Worm (Caenorhabditis elegans) whole organism, L3 larva: ENCODE measurements around the gene moe-3.

Source experiments
- R02D3.7 ChIP-seq: fragments of 150-350 bp; optimal IDR thresholded peaks from 2 replicates; lab custom pipeline; 2014; ENCODE audit warnings: missing biosample characterization, missing genetic modification characterization
- ZK546.5 ChIP-seq: sonication (generic microtip); optimal IDR thresholded peaks from 2 replicates; lab custom pipeline; 2017; ENCODE audit warnings: missing biosample characterization, missing genetic modification characterization
- aly-2 ChIP-seq: fragments of 150-350 bp; optimal IDR thresholded peaks from 2 replicates; lab custom pipeline; 2014; ENCODE audit warnings: missing biosample characterization, missing genetic modification characterization
- ama-1 ChIP-seq: fragments of 150-350 bp; optimal IDR thresholded peaks from 2 replicates; lab custom pipeline; 2018
- ceh-16 ChIP-seq: sonication (generic microtip); optimal IDR thresholded peaks from 2 replicates; lab custom pipeline; 2017; ENCODE audit warnings: missing biosample characterization, missing genetic modification characterization
- ceh-28 ChIP-seq: fragments of 150-350 bp; optimal IDR thresholded peaks from 2 replicates; lab custom pipeline; 2014; ENCODE audit warnings: missing biosample characterization, missing genetic modification reagents, missing genetic modification characterization
- ceh-82 ChIP-seq: fragments of 150-350 bp; optimal IDR thresholded peaks from 2 replicates; lab custom pipeline; 2014; ENCODE audit warnings: missing biosample characterization, missing genetic modification characterization
- ceh-9 ChIP-seq: sonication (generic microtip); optimal IDR thresholded peaks from 2 replicates; lab custom pipeline; 2018; ENCODE audit warnings: missing biosample characterization, missing genetic modification characterization
- daf-12 ChIP-seq: fragments of 150-350 bp; optimal IDR thresholded peaks from 2 replicates; lab custom pipeline; 2014; ENCODE audit warnings: missing biosample characterization, missing genetic modification reagents, missing genetic modification characterization
- egl-27 ChIP-seq: sonication (generic microtip); optimal IDR thresholded peaks from 4 replicates; lab custom pipeline; 2017; ENCODE audit warnings: missing biosample characterization, missing genetic modification reagents, missing genetic modification characterization
- elt-1 ChIP-seq: fragments of 150-350 bp; optimal IDR thresholded peaks from 2 replicates; lab custom pipeline; 2014; ENCODE audit warnings: missing biosample characterization, missing genetic modification characterization
- elt-2 ChIP-seq: sonication (generic microtip); optimal IDR thresholded peaks from 2 replicates; lab custom pipeline; 2016; ENCODE audit warnings: missing genetic modification reagents, mild to moderate bottlenecking, missing genetic modification characterization, missing compliant biosample characterization
- elt-3 ChIP-seq, 3 experiments: fragments of 150-350 bp in 1 of 3; sonication (generic microtip) in 2 of 3; optimal IDR thresholded peaks; 2 replicates in 2 of 3; 4 replicates in 1 of 3; lab custom pipeline; 2014 to 2017; ENCODE audit warnings: missing biosample characterization in 3 of 3, missing genetic modification characterization in 3 of 3
- eor-1 ChIP-seq, 2 experiments: fragments of 150-350 bp; optimal IDR thresholded peaks; 2 replicates each; lab custom pipeline; 2014 to 2018; ENCODE audit warnings: missing biosample characterization in 2 of 2, missing genetic modification characterization in 2 of 2
- fkh-10 ChIP-seq: sonication (generic microtip); optimal IDR thresholded peaks from 2 replicates; lab custom pipeline; 2017; ENCODE audit warnings: missing biosample characterization, missing genetic modification reagents, missing genetic modification characterization
- fkh-2 ChIP-seq: fragments of 150-350 bp; optimal IDR thresholded peaks from 2 replicates; lab custom pipeline; 2014; ENCODE audit warnings: missing biosample characterization, missing genetic modification reagents, missing genetic modification characterization
- fos-1 ChIP-seq: fragments of 150-350 bp; optimal IDR thresholded peaks from 2 replicates; lab custom pipeline; 2014; ENCODE audit warnings: missing biosample characterization, missing genetic modification characterization
- hmg-11 ChIP-seq: sonication (generic microtip); optimal IDR thresholded peaks from 2 replicates; lab custom pipeline; 2016; ENCODE audit warnings: missing genetic modification characterization, missing compliant biosample characterization
- jun-1 ChIP-seq: fragments of 150-350 bp; optimal IDR thresholded peaks from 2 replicates; lab custom pipeline; 2014; ENCODE audit warnings: missing biosample characterization, missing genetic modification reagents, missing genetic modification characterization
- lin-15B ChIP-seq: fragments of 150-350 bp; optimal IDR thresholded peaks from 2 replicates; lab custom pipeline; 2014; ENCODE audit warnings: missing biosample characterization, missing genetic modification characterization
- lin-39 ChIP-seq: fragments of 150-350 bp; optimal IDR thresholded peaks from 2 replicates; lab custom pipeline; 2018; ENCODE audit warnings: missing biosample characterization, missing genetic modification reagents, missing genetic modification characterization
- mdl-1 ChIP-seq: fragments of 150-350 bp; optimal IDR thresholded peaks from 2 replicates; lab custom pipeline; 2014; ENCODE audit warnings: missing biosample characterization, missing genetic modification characterization
- mml-1 ChIP-seq: fragments of 150-350 bp; sonication (generic microtip); optimal IDR thresholded peaks from 3 replicates; lab custom pipeline; 2014; ENCODE audit warnings: missing biosample characterization, missing genetic modification characterization
- nfya-1 ChIP-seq: sonication (generic microtip); optimal IDR thresholded peaks from 2 replicates; lab custom pipeline; 2017; ENCODE audit warnings: missing genetic modification characterization, mild to moderate bottlenecking, missing compliant biosample characterization, antibody characterized with exemption, moderate library complexity; ENCODE audit not compliant: insufficient read depth
- nhr-11 ChIP-seq: fragments of 150-350 bp; optimal IDR thresholded peaks from 2 replicates; lab custom pipeline; 2014; ENCODE audit warnings: missing biosample characterization, missing genetic modification characterization
- nhr-12 ChIP-seq: fragments of 150-350 bp; optimal IDR thresholded peaks from 2 replicates; lab custom pipeline; 2014; ENCODE audit warnings: missing biosample characterization, missing genetic modification characterization
- nhr-23 ChIP-seq: fragments of 150-350 bp; optimal IDR thresholded peaks from 2 replicates; lab custom pipeline; 2014; ENCODE audit warnings: missing biosample characterization, missing genetic modification reagents, missing genetic modification characterization
- nhr-237 ChIP-seq: fragments of 150-350 bp; optimal IDR thresholded peaks from 2 replicates; lab custom pipeline; 2014; ENCODE audit warnings: missing biosample characterization, missing genetic modification characterization
- nhr-25 ChIP-seq: sonication (generic microtip); optimal IDR thresholded peaks from 2 replicates; lab custom pipeline; 2017; ENCODE audit warnings: missing biosample characterization, missing genetic modification characterization
- nhr-28 ChIP-seq: fragments of 150-350 bp; optimal IDR thresholded peaks from 2 replicates; lab custom pipeline; 2014; ENCODE audit warnings: missing biosample characterization, missing genetic modification characterization
- nhr-43 ChIP-seq: sonication (generic microtip); optimal IDR thresholded peaks from 2 replicates; lab custom pipeline; 2016; ENCODE audit warnings: mild to moderate bottlenecking, missing genetic modification characterization, missing compliant biosample characterization; ENCODE audit not compliant: poor library complexity, severe bottlenecking
- nhr-67 ChIP-seq: fragments of 150-350 bp; optimal IDR thresholded peaks from 2 replicates; lab custom pipeline; 2014; ENCODE audit warnings: missing biosample characterization, missing genetic modification characterization
- nhr-76 ChIP-seq: fragments of 150-350 bp; sonication (generic microtip); optimal IDR thresholded peaks from 5 replicates; lab custom pipeline; 2014; ENCODE audit warnings: missing biosample characterization, missing genetic modification characterization
- nhr-77 ChIP-seq: fragments of 150-350 bp; optimal IDR thresholded peaks from 2 replicates; lab custom pipeline; 2014; ENCODE audit warnings: missing biosample characterization, missing genetic modification characterization
- pha-4 ChIP-seq: fragments of 150-350 bp; optimal IDR thresholded peaks from 2 replicates; lab custom pipeline; 2014; ENCODE audit warnings: missing biosample characterization, missing genetic modification reagents, missing genetic modification characterization
- pqm-1 ChIP-seq: fragments of 150-350 bp; optimal IDR thresholded peaks from 2 replicates; lab custom pipeline; 2017; ENCODE audit warnings: missing biosample characterization, missing genetic modification characterization, inconsistent platforms
- sea-2 ChIP-seq: fragments of 150-350 bp; sonication (generic microtip); optimal IDR thresholded peaks from 4 replicates; lab custom pipeline; 2014; ENCODE audit warnings: missing biosample characterization, missing genetic modification reagents, missing genetic modification characterization
- skn-1 ChIP-seq: fragments of 150-350 bp; optimal IDR thresholded peaks from 2 replicates; lab custom pipeline; 2014; ENCODE audit warnings: missing biosample characterization, missing genetic modification characterization
- snpc-4 ChIP-seq: fragments of 150-350 bp; optimal IDR thresholded peaks from 2 replicates; lab custom pipeline; 2014; ENCODE audit warnings: missing biosample characterization, missing genetic modification characterization
- tbx-2 ChIP-seq: sonication (generic microtip); optimal IDR thresholded peaks from 2 replicates; lab custom pipeline; 2016; ENCODE audit warnings: mild to moderate bottlenecking, missing genetic modification characterization, missing compliant biosample characterization
- unc-39 ChIP-seq: sonication (generic microtip); optimal IDR thresholded peaks from 4 replicates; lab custom pipeline; 2017; ENCODE audit warnings: missing biosample characterization, missing genetic modification characterization
- unc-62 ChIP-seq: fragments of 150-350 bp; sonication (generic microtip); optimal IDR thresholded peaks from 4 replicates; lab custom pipeline; 2014; ENCODE audit warnings: missing biosample characterization, missing genetic modification reagents, missing genetic modification characterization
- zag-1 ChIP-seq: fragments of 150-350 bp; optimal IDR thresholded peaks from 2 replicates; lab custom pipeline; 2014; ENCODE audit warnings: missing biosample characterization, missing genetic modification characterization
- ztf-4 ChIP-seq: fragments of 150-350 bp; optimal IDR thresholded peaks from 2 replicates; lab custom pipeline; 2014; ENCODE audit warnings: missing biosample characterization, missing genetic modification characterization

The moe-3 gene

ce11 chrII:13189363-13189762 is 23.8 kb upstream of the moe-3 start (continued):
- peak; percentile 8 for TF ChIP-seq snpc-4 (tag; lab: Kevin White, UChicago)

ce11 chrII:13188084-13188483 is 22.6 kb upstream of the moe-3 start:
- TF ChIP-seq mml-1 (tag; lab: Kevin White, UChicago): no peak
- no peak for TF ChIP-seq eor-1 (tag; optimal IDR thresholded peaks at IDR 0.05; lab: Kevin White, UChicago)
- no peak for TF ChIP-seq fkh-2 (tag; lab: Kevin White, UChicago)
- no peak for TF ChIP-seq ZK546.5 (tag; lab: Kevin White, UChicago)
- TF ChIP-seq nhr-77 (tag; lab: Kevin White, UChicago): no peak
- no peak for TF ChIP-seq ceh-9 (tag; lab: Kevin White, UChicago)
- no peak for TF ChIP-seq nhr-28 (tag; lab: Kevin White, UChicago)
- no peak for TF ChIP-seq sea-2 (GFP tag; lab: Kevin White, UChicago)
- TF ChIP-seq jun-1 (tag; lab: Kevin White, UChicago): no peak
- no peak for TF ChIP-seq R02D3.7 (tag; lab: Kevin White, UChicago)
- no peak for TF ChIP-seq ceh-82 (tag; lab: Kevin White, UChicago)
- TF ChIP-seq ama-1 (lab: Kevin White, UChicago): no peak
- no peak for TF ChIP-seq lin-39 (tag; lab: Kevin White, UChicago)
- no peak for TF ChIP-seq skn-1 (tag; lab: Kevin White, UChicago)
- TF ChIP-seq pqm-1 (tag; lab: Kevin White, UChicago): no peak
- TF ChIP-seq lin-15B (tag; lab: Kevin White, UChicago): no peak
- TF ChIP-seq ceh-28 (tag; lab: Kevin White, UChicago): no peak
- no peak for TF ChIP-seq nhr-67 (tag; lab: Kevin White, UChicago)
- TF ChIP-seq egl-27 (tag; lab: Kevin White, UChicago): no peak

- TF ChIP-seq zag-1 (tag; lab: Kevin White, UChicago): no peak
- no peak for TF ChIP-seq elt-2 (tag; lab: Kevin White, UChicago)
- no peak for TF ChIP-seq nhr-76 (tag; lab: Kevin White, UChicago)
- no peak for TF ChIP-seq fkh-10 (GFP tag; lab: Kevin White, UChicago)
- TF ChIP-seq nhr-25: no peak
- TF ChIP-seq unc-62 (GFP tag; lab: Kevin White, UChicago): no peak
- TF ChIP-seq fos-1 (tag; lab: Kevin White, UChicago): no peak
- TF ChIP-seq tbx-2: no peak
- TF ChIP-seq fkh-2 (tag; lab: Kevin White, UChicago): no peak
- no peak for TF ChIP-seq ztf-4 (tag; lab: Kevin White, UChicago)
- no peak for TF ChIP-seq lin-39 (tag; lab: Kevin White, UChicago)
- no peak for TF ChIP-seq nhr-11 (tag; lab: Kevin White, UChicago)
- TF ChIP-seq skn-1 (tag; lab: Kevin White, UChicago): peak; percentile 3
- no peak for TF ChIP-seq eor-1 (tag; optimal IDR thresholded peaks at IDR 0.05; lab: Kevin White, UChicago)
- TF ChIP-seq elt-3 (tag; optimal IDR thresholded peaks at IDR 0.05; lab: Kevin White, UChicago): no peak
- TF ChIP-seq nhr-12 (tag; lab: Kevin White, UChicago): no peak
- peak; percentile 65 for TF ChIP-seq pha-4
- TF ChIP-seq nfya-1 (tag; lab: Kevin White, UChicago): peak; percentile 37
- TF ChIP-seq ceh-28 (tag; lab: Kevin White, UChicago): no peak
- TF ChIP-seq unc-39 (tag; lab: Kevin White, UChicago): no peak
- TF ChIP-seq ZK546.5 (tag; lab: Kevin White, UChicago): no peak
- no peak for TF ChIP-seq sea-2 (GFP tag; lab: Kevin White, UChicago)
- TF ChIP-seq ceh-16 (tag; lab: Kevin White, UChicago): no peak
- TF ChIP-seq nhr-237: no peak
- peak; percentile 39 for TF ChIP-seq lin-15B (tag; lab: Kevin White, UChicago)
- no peak for TF ChIP-seq jun-1 (tag; lab: Kevin White, UChicago)
- TF ChIP-seq mdl-1 (tag; lab: Kevin White, UChicago): no peak
- TF ChIP-seq ama-1 (lab: Kevin White, UChicago): no peak
- peak; percentile 70 for TF ChIP-seq hmg-11 (tag; lab: Kevin White, UChicago)
- no peak for TF ChIP-seq egl-27 (tag; lab: Kevin White, UChicago)
- no peak for TF ChIP-seq nhr-43 (tag; lab: Kevin White, UChicago)
- no peak for TF ChIP-seq aly-2 (tag; lab: Kevin White, UChicago)
- peak; percentile 91 for TF ChIP-seq R02D3.7 (tag; lab: Kevin White, UChicago)
- TF ChIP-seq mml-1 (tag; lab: Kevin White, UChicago): no peak
- no peak for TF ChIP-seq ceh-82 (tag; lab: Kevin White, UChicago)
- no peak for TF ChIP-seq nhr-77 (tag; lab: Kevin White, UChicago)
- TF ChIP-seq nhr-23 (tag; lab: Kevin White, UChicago): peak; percentile 26
- no peak for TF ChIP-seq elt-1 (tag; lab: Kevin White, UChicago)
- TF ChIP-seq pqm-1 (tag; lab: Kevin White, UChicago): peak; percentile 12
- TF ChIP-seq daf-12 (tag; lab: Kevin White, UChicago): no peak
Observed at ce11 chrII:13187188-13187587, 21.7 kb upstream of the moe-3 start, which contains the start of gene mecr-1. mecr-1 (minus strand) TSS chrII:13187314.
